Worm (Caenorhabditis elegans) whole organism, L4 larva: ENCODE measurements around the gene sra-10.

ENCODE experiments used
- Y75B8A.6 ChIP-seq: fragments of 200-800 bp; sonication (Bioruptor generic); IDR thresholded peaks from 2 replicates; pipeline ENCODE4 v1.3.6; 2022; ENCODE audit warnings: missing genetic modification reagents, missing genetic modification characterization, missing compliant biosample characterization
- nhr-25 ChIP-seq: sonication (generic microtip); optimal IDR thresholded peaks from 2 replicates; lab custom pipeline; 2017; ENCODE audit warnings: missing genetic modification characterization, mild to moderate bottlenecking, missing compliant biosample characterization, antibody characterized with exemption, moderate library complexity, borderline replicate concordance; ENCODE audit not compliant: insufficient read depth
- pha-4 ChIP-seq, 2 experiments: fragments of 150-350 bp in 1 of 2; fragments of 200-800 bp in 1 of 2; sonication (Bioruptor generic) in 1 of 2; IDR thresholded peaks in 1 of 2; optimal IDR thresholded peaks in 1 of 2; 2 replicates each; pipeline versions ENCODE4 v1.3.6 to Lab custom; 2014 to 2022; ENCODE audit warnings: missing genetic modification characterization in 2 of 2, missing genetic modification reagents in 2 of 2, missing biosample characterization in 1 of 2, missing compliant biosample characterization in 1 of 2

DNA sequence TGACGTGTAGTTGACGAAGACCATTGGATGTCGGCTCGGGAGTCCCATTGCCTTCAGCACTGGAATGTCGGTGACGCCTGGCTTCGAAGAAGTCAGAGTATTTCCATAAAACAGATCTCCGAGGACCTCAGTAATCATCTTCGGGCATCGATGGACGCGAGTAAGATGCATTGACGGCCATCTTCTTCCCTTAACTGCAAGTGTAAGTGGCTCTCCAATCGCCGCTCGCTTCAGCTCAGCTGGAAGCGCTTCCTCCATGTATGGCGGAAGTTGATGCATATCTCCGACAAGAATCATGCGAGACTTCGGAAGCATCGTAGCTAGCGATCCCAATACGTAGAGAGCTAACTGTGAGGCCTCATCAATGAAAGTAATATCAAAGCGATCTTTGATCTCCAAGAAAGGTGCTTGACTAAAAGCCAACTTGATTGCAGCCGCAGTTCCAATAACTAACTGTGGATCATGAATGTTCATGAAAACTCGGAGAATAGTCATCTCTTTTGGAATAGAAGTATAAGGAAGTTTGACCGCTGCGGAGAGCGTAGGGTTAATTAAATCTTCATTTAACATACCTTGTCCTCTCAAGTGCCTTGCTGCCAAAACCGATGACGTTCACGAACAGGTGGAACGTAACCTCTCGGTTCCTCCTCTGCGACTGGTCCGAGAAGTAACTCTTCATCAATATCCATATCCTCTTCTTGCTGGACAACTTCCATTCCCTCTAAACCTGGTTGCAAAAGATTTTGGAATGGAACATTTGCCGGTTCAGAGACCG, 39.2 kb upstream of the sra-10 start:
- TF ChIP-seq nhr-25 (tag; lab: Kevin White, UChicago), result no peak
- no peak for TF ChIP-seq pha-4 (GFP tag; IDR thresholded peaks at IDR 0.05; lab: Robert Waterston, UW)
- TF ChIP-seq pha-4 (tag; optimal IDR thresholded peaks at IDR 0.05; lab: Kevin White, UChicago), result no peak
- no peak for TF ChIP-seq Y75B8A.6
